Fruit fly (Drosophila melanogaster): ENCODE results near the gene CG46519.
"Not testable (repeated sequence)": the region's sequence is repeated elsewhere in the genome, so short reads cannot be mapped to it uniquely, and the experiment has no call there.

- not testable (repeated sequence) for TF ChIP-seq Hr4 (GFP tag; optimal IDR thresholded peaks at IDR 0.05); CG8119 (GFP tag; IDR thresholded peaks at IDR 0.05); pdm3 (GFP tag; optimal IDR thresholded peaks at IDR 0.05); CG16779 (tag; optimal IDR thresholded peaks at IDR 0.05); Sox102F (GFP tag; optimal IDR thresholded peaks at IDR 0.05); fkh (GFP tag; optimal IDR thresholded peaks at IDR 0.05); OdsH (GFP tag; optimal IDR thresholded peaks at IDR 0.05)
These were observed 19.3 kb upstream of the CG46519 start, which contains the start of gene CG46516 for dm6 chrX:22212028-22212427.

Measured in whole organism, prepupa.